Worm (Caenorhabditis elegans) whole organism, late embryonic: ENCODE results near the gene F42A6.1.

Experiments
- C08G9.2 ChIP-seq: sonication (generic microtip); optimal IDR thresholded peaks from 2 replicates; lab custom pipeline; 2016; ENCODE audit warnings: mild to moderate bottlenecking, missing genetic modification characterization, moderate library complexity, missing compliant biosample characterization
- ama-1 ChIP-seq: fragments of 150-350 bp; optimal IDR thresholded peaks from 2 replicates; lab custom pipeline; 2014
- ceh-24 ChIP-seq: sonication (generic microtip); optimal IDR thresholded peaks from 2 replicates; lab custom pipeline; 2016; ENCODE audit warnings: mild to moderate bottlenecking, missing genetic modification characterization, missing compliant biosample characterization
- ceh-30 ChIP-seq: fragments of 150-350 bp; optimal IDR thresholded peaks from 2 replicates; lab custom pipeline; 2014; ENCODE audit warnings: missing biosample characterization, missing genetic modification characterization
- hlh-15 ChIP-seq: sonication (generic microtip); optimal IDR thresholded peaks from 2 replicates; lab custom pipeline; 2016; ENCODE audit warnings: missing genetic modification characterization, missing compliant biosample characterization
- hlh-30 ChIP-seq: sonication (generic microtip); optimal IDR thresholded peaks from 2 replicates; lab custom pipeline; 2017; ENCODE audit warnings: antibody characterized with exemption, missing genetic modification characterization, missing compliant biosample characterization; ENCODE audit not compliant: insufficient read depth
- lin-11 ChIP-seq: fragments of 200-800 bp; sonication (Bioruptor generic); optimal IDR thresholded peaks from 2 replicates; lab custom pipeline; 2018; ENCODE audit warnings: mild to moderate bottlenecking, missing genetic modification characterization, missing compliant biosample characterization
- pag-3 ChIP-seq: sonication (generic microtip); optimal IDR thresholded peaks from 2 replicates; lab custom pipeline; 2016; ENCODE audit warnings: missing compliant biosample characterization, missing genetic modification characterization, borderline replicate concordance
- pha-4 ChIP-seq: fragments of 150-350 bp; optimal IDR thresholded peaks from 2 replicates; lab custom pipeline; 2018; ENCODE audit warnings: missing biosample characterization, missing genetic modification reagents, missing genetic modification characterization

ce11 chrIV:3349977-3350580, 4.8 kb upstream of the F42A6.1 start, which contains the start of gene elks-1:
- TF ChIP-seq ama-1 (lab: Kevin White, UChicago) = no peak
- no peak for TF ChIP-seq hlh-15 (tag; lab: Kevin White, UChicago)
- TF ChIP-seq ceh-24 (tag; lab: Kevin White, UChicago) = no peak
- no peak for TF ChIP-seq C08G9.2 (tag; lab: Kevin White, UChicago)
- no peak for TF ChIP-seq pag-3
- no peak for TF ChIP-seq ceh-30 (tag; lab: Kevin White, UChicago)
- no peak for TF ChIP-seq pha-4
- TF ChIP-seq lin-11 (tag; lab: Kevin White, UChicago) = no peak
- TF ChIP-seq hlh-30 (tag; lab: Kevin White, UChicago) = no peak
